Worm (Caenorhabditis elegans) whole organism, midembryonic: Measurements from ENCODE around the gene atln-1.

Experiments used
- T22C8.4 ChIP-seq: fragments of 200-800 bp; sonication (Bioruptor generic); IDR thresholded peaks from 2 replicates; pipeline ENCODE4 v1.3.6; 2022; ENCODE audit warnings: missing genetic modification characterization, missing compliant biosample characterization
- cog-1 ChIP-seq: sonication (generic microtip); optimal IDR thresholded peaks from 2 replicates; lab custom pipeline; 2016; ENCODE audit warnings: missing genetic modification characterization, missing compliant biosample characterization
- flt-1 ChIP-seq: fragments of 200-800 bp; sonication (Bioruptor generic); IDR thresholded peaks from 2 replicates; pipeline ENCODE4 v1.3.6; 2022; ENCODE audit warnings: missing genetic modification characterization, missing compliant biosample characterization
- med-1 ChIP-seq: sonication (generic microtip); optimal IDR thresholded peaks from 2 replicates; lab custom pipeline; 2017; ENCODE audit warnings: missing genetic modification characterization, mild to moderate bottlenecking, missing compliant biosample characterization, antibody characterized with exemption, missing genetic modification reagents; ENCODE audit not compliant: insufficient read depth
- ref-1 ChIP-seq: fragments of 200-800 bp; sonication (Bioruptor generic); conservative IDR thresholded peaks from 2 replicates; pipeline ENCODE4 v1.3.6; 2022; ENCODE audit warnings: missing genetic modification reagents, missing genetic modification characterization, missing compliant biosample characterization
- tab-1 ChIP-seq: fragments of 200-800 bp; sonication (Bioruptor generic); IDR thresholded peaks from 2 replicates; pipeline ENCODE4 v1.3.6; 2022; ENCODE audit warnings: missing genetic modification characterization, missing compliant biosample characterization
- ztf-23 ChIP-seq: fragments of 200-800 bp; sonication (Bioruptor generic); IDR thresholded peaks from 2 replicates; pipeline ENCODE4 v1.3.6; 2022; ENCODE audit warnings: missing genetic modification reagents, missing genetic modification characterization, missing compliant biosample characterization

DNA sequence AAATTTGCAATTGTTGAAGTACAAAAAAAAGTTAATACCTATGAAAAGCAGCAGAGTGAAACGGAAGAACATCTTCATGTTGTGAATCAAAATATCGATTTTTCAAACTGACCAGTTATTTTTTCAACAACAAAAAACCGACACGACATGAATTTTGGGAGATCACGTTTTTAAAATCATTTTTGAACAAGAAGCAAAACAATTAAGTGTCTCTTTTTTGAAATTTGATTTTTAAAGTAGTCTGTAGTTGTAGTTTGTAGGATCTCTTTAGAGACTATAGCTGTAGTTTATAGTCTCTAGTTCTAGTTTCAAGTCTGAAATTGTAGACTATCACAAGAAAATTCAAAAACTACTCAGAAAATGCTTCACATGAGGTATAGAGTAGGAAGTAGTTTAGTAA lies 55.4 kb downstream of the atln-1 start, which contains the start of gene Y54G2A.15:
- no peak for TF ChIP-seq flt-1 (GFP tag; lab: Robert Waterston, UW)
- no peak for TF ChIP-seq med-1 (GFP tag; lab: Kevin White, UChicago)
- no peak for TF ChIP-seq ref-1 (GFP tag; lab: Robert Waterston, UW)
- TF ChIP-seq ztf-23 = no peak
- TF ChIP-seq T22C8.4 = no peak
- no peak for TF ChIP-seq tab-1 (GFP tag; lab: Robert Waterston, UW)
- no peak for TF ChIP-seq cog-1
